Fruit fly (Drosophila melanogaster): ENCODE measurements around the gene IPIP.

Gene IPIP

dm6 chr2L:6088371-6089365 is 40.9 kb downstream of the IPIP start:
- TF ChIP-seq insv (optimal IDR thresholded peaks at IDR 0.05) (no peak), psq (optimal IDR thresholded peaks at IDR 0.05) (no peak), ttk (optimal IDR thresholded peaks at IDR 0.05) (no peak), h (optimal IDR thresholded peaks at IDR 0.05) (no peak), Sin3A (optimal IDR thresholded peaks at IDR 0.05) (no peak), Myc (optimal IDR thresholded peaks at IDR 0.05) (no peak)

- TF ChIP-seq insv (optimal IDR thresholded peaks at IDR 0.05): no peak
- no peak for TF ChIP-seq Sin3A (optimal IDR thresholded peaks at IDR 0.05)
- no peak for TF ChIP-seq h (optimal IDR thresholded peaks at IDR 0.05)
- TF ChIP-seq psq (optimal IDR thresholded peaks at IDR 0.05): no peak
- no peak for TF ChIP-seq Myc (optimal IDR thresholded peaks at IDR 0.05)
- no peak for TF ChIP-seq ttk (optimal IDR thresholded peaks at IDR 0.05)
Measured at dm6 chr2L:6089604-6090198, 41.9 kb downstream of the IPIP start.

- TF ChIP-seq ttk (optimal IDR thresholded peaks at IDR 0.05): no peak
- TF ChIP-seq psq (optimal IDR thresholded peaks at IDR 0.05): no peak
- TF ChIP-seq insv (optimal IDR thresholded peaks at IDR 0.05): no peak
- no peak for TF ChIP-seq h (optimal IDR thresholded peaks at IDR 0.05)
- TF ChIP-seq Sin3A (optimal IDR thresholded peaks at IDR 0.05): no peak
- TF ChIP-seq Myc (optimal IDR thresholded peaks at IDR 0.05): no peak
Measured at dm6 chr2L:6090365-6090764, 42.6 kb downstream of the IPIP start.

- no peak for TF ChIP-seq Sin3A (optimal IDR thresholded peaks at IDR 0.05)
- no peak for TF ChIP-seq h (optimal IDR thresholded peaks at IDR 0.05)
- no peak for TF ChIP-seq ttk (optimal IDR thresholded peaks at IDR 0.05)
- no peak for TF ChIP-seq insv (optimal IDR thresholded peaks at IDR 0.05)
- no peak for TF ChIP-seq Myc (optimal IDR thresholded peaks at IDR 0.05)
- no peak for TF ChIP-seq psq (optimal IDR thresholded peaks at IDR 0.05)
Measured at dm6 chr2L:6090786-6091716, 43.2 kb downstream of the IPIP start, which contains the start of gene CG45075. Gene CG45075 (plus strand): TSS chr2L:6091412.

dm6 chr2L:6092300-6092699 is 44.5 kb downstream of the IPIP start:
- no peak for TF ChIP-seq Sin3A (optimal IDR thresholded peaks at IDR 0.05)
- no peak for TF ChIP-seq h (optimal IDR thresholded peaks at IDR 0.05)
- TF ChIP-seq Myc (optimal IDR thresholded peaks at IDR 0.05): no peak
- TF ChIP-seq insv (optimal IDR thresholded peaks at IDR 0.05): no peak
- TF ChIP-seq ttk (optimal IDR thresholded peaks at IDR 0.05): no peak
- TF ChIP-seq psq (optimal IDR thresholded peaks at IDR 0.05): no peak

- no peak for TF ChIP-seq Myc (optimal IDR thresholded peaks at IDR 0.05)
- no peak for TF ChIP-seq h (optimal IDR thresholded peaks at IDR 0.05)
- no peak for TF ChIP-seq ttk (optimal IDR thresholded peaks at IDR 0.05)
- TF ChIP-seq insv (optimal IDR thresholded peaks at IDR 0.05): no peak
- TF ChIP-seq psq (optimal IDR thresholded peaks at IDR 0.05): no peak
- no peak for TF ChIP-seq Sin3A (optimal IDR thresholded peaks at IDR 0.05)
Measured at dm6 chr2L:6098479-6099269, 50.9 kb downstream of the IPIP start, which contains the start of gene CG9175. Gene CG9175 (minus strand): TSS chr2L:6098966.

DNA sequence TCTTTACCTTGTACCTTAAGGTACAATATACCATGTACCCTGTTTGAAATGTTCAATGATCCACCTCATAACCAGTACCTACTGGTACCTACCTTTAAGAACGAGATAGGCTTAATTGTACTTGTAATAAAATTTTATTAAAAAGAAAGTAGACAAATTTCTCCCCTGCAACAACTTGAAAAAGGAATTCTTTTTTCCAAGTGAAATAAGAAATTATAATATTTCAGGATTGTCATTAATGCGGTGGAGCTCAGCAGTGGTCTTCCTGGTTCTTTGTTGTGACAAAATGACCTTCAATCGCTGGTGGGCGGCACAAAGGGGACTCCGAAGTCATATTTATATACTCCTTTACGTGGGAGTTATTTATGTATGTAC is 51.5 kb downstream of the IPIP start:
- TF ChIP-seq insv (optimal IDR thresholded peaks at IDR 0.05): no peak
- TF ChIP-seq psq (optimal IDR thresholded peaks at IDR 0.05): no peak
- TF ChIP-seq h (optimal IDR thresholded peaks at IDR 0.05): no peak
- no peak for TF ChIP-seq Sin3A (optimal IDR thresholded peaks at IDR 0.05)
- TF ChIP-seq ttk (optimal IDR thresholded peaks at IDR 0.05): no peak
- TF ChIP-seq Myc (optimal IDR thresholded peaks at IDR 0.05): no peak
